Worm (Caenorhabditis elegans): ENCODE measurements around the gene gtr-1.

gtr-1 gene

ce11 chrX:768061-768646 is 34.4 kb upstream of the gtr-1 start, which contains the start of the genes trap-2 and ile-2:
Gene trap-2 (minus strand): TSS chrX:768069.
Gene ile-2 (plus strand): TSS chrX:768596.
- TF ChIP-seq tlp-1 (tag; optimal IDR thresholded peaks at IDR 0.05) (no peak), pax-3 (tag; optimal IDR thresholded peaks at IDR 0.05) (peak; percentile 18), mdl-1 (tag; optimal IDR thresholded peaks at IDR 0.05) (peak in 1 of 2 experiments; percentile 93), sox-4 (tag; optimal IDR thresholded peaks at IDR 0.05) (peak; percentile 46), egl-27 (tag; optimal IDR thresholded peaks at IDR 0.05) (peak in 1 of 2 experiments; percentile 29), irx-1 (tag; optimal IDR thresholded peaks at IDR 0.05) (peak; percentile 67), ets-5 (GFP tag; IDR thresholded peaks at IDR 0.05) (no peak), tbx-2 (tag; optimal IDR thresholded peaks at IDR 0.05) (peak; percentile 88), lin-14 (GFP tag; optimal IDR thresholded peaks at IDR 0.05) (peak; percentile 98), efl-1 (optimal IDR thresholded peaks at IDR 0.05) (peak; percentile 69 to 80), efl-1 (GFP tag; optimal IDR thresholded peaks at IDR 0.05 in 1 of 2) (peak; percentile 55 to 96), unc-30 (tag; optimal IDR thresholded peaks at IDR 0.05) (no peak), hlh-4 (tag; optimal IDR thresholded peaks at IDR 0.05) (no peak), isw-1 (GFP tag; IDR thresholded peaks at IDR 0.05) (peak; percentile 75), nhr-12 (tag; optimal IDR thresholded peaks at IDR 0.05) (no peak), egl-13 (tag; optimal IDR thresholded peaks at IDR 0.05) (peak; percentile 80), unc-62 (GFP tag; optimal IDR thresholded peaks at IDR 0.05) (no peak), lsy-2 (tag; optimal IDR thresholded peaks at IDR 0.05) (peak; percentile 97 to 98), fos-1 (tag; optimal IDR thresholded peaks at IDR 0.05) (peak; percentile 65), zag-1 (tag; optimal IDR thresholded peaks at IDR 0.05) (no peak), alr-1 (tag; optimal IDR thresholded peaks at IDR 0.05; ENCODE audit: borderline replicate concordance) (no peak), hpl-2 (GFP tag; optimal IDR thresholded peaks at IDR 0.05) (peak; percentile 62), dsc-1 (tag; optimal IDR thresholded peaks at IDR 0.05) (peak; percentile 55), skn-1 (tag; optimal IDR thresholded peaks at IDR 0.05) (peak; percentile 99), mab-9 (GFP tag; IDR thresholded peaks at IDR 0.05) (peak; percentile 52; the same call in 1 of the 2 replicates), blmp-1 (tag; optimal IDR thresholded peaks at IDR 0.05) (peak; percentile 94), elt-2 (tag; optimal IDR thresholded peaks at IDR 0.05) (peak; percentile 56), sup-37 (GFP tag; optimal IDR thresholded peaks at IDR 0.05) (peak; percentile 51), nhr-28 (tag; optimal IDR thresholded peaks at IDR 0.05) (no peak), nhr-19 (GFP tag; conservative IDR thresholded peaks at IDR 0.05) (peak; percentile 90), zip-4 (GFP tag; optimal IDR thresholded peaks at IDR 0.05) (peak; percentile 14), F16B12.6 (tag; optimal IDR thresholded peaks at IDR 0.05) (peak; percentile 68), dpl-1 (GFP tag; optimal IDR thresholded peaks at IDR 0.05) (peak; percentile 65 to 69 (median 68)), elt-3 (tag; optimal IDR thresholded peaks at IDR 0.05) (peak in 3 of 6 experiments; percentile 79 to 85 (median 80)), fkh-8 (tag; optimal IDR thresholded peaks at IDR 0.05) (peak; percentile 93), grh-1 (GFP tag; IDR thresholded peaks at IDR 0.05) (peak; percentile 71), aly-2 (tag; optimal IDR thresholded peaks at IDR 0.05) (no peak), nhr-77 (tag; optimal IDR thresholded peaks at IDR 0.05) (peak; percentile 91), fkh-4 (tag; optimal IDR thresholded peaks at IDR 0.05; ENCODE audit: borderline replicate concordance) (no peak), mef-2 (tag; optimal IDR thresholded peaks at IDR 0.05) (no peak), nhr-47 (tag; optimal IDR thresholded peaks at IDR 0.05) (peak; percentile 93), C34B4.2 (tag; optimal IDR thresholded peaks at IDR 0.05) (no peak), snpc-4 (tag; optimal IDR thresholded peaks at IDR 0.05) (peak; percentile 79), nhr-84 (tag; optimal IDR thresholded peaks at IDR 0.05) (no peak), ceh-90 (tag; optimal IDR thresholded peaks at IDR 0.05) (no peak), lir-3 (tag; optimal IDR thresholded peaks at IDR 0.05; ENCODE audit: poor library complexity) (peak; percentile 60), ceh-8 (GFP tag; optimal IDR thresholded peaks at IDR 0.05) (peak; percentile 34), unc-98 (GFP tag; IDR thresholded peaks at IDR 0.05) (no peak), lin-13 (GFP tag; optimal IDR thresholded peaks at IDR 0.05) (peak; percentile 85), nhr-76 (tag; optimal IDR thresholded peaks at IDR 0.05) (no peak), fkh-10 (GFP tag; optimal IDR thresholded peaks at IDR 0.05) (peak; percentile 69), lin-15B (tag; optimal IDR thresholded peaks at IDR 0.05) (peak; percentile 89)
